Worm (Caenorhabditis elegans) whole organism, mixed stage, embryonic: ENCODE results near the gene K09A11.1.

Source experiments
- ceh-83 ChIP-seq: fragments of 200-800 bp; sonication (Bioruptor generic); optimal IDR thresholded peaks from 2 replicates; lab custom pipeline; 2018; ENCODE audit warnings: mild to moderate bottlenecking, missing genetic modification characterization, missing compliant biosample characterization
- pha-4 ChIP-seq: fragments of 150-350 bp; optimal IDR thresholded peaks from 2 replicates; lab custom pipeline; 2018; ENCODE audit warnings: missing biosample characterization, missing genetic modification reagents, missing genetic modification characterization

DNA sequence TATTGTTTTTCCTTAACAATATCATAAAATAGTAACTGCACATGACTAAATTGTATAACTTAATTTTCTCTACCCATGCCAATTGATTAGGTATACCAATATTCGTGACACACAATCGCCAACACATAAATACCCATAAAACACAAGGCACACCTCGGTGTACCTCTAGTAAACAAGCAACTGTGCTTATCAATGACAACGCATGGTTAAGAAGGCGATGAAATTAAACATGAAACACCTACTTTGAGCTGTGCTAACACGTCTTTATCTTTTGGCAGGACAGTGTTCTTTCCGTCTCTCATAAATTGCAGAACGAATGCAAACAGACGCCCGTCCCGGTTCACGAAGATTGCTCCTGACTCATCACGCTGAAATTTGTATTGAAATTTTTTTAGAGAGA, 48.5 kb downstream of the K09A11.1 start:
- TF ChIP-seq ceh-83 (GFP tag; lab: Kevin White, UChicago), result no peak
- TF ChIP-seq pha-4 (tag; lab: Kevin White, UChicago), result no peak
